Worm (Caenorhabditis elegans): Measurements from ENCODE around the gene B0507.9.

The B0507.9 gene

ce11 chrV:8796889-8797288, 31.1 kb upstream of the B0507.9 start (continued):
- TF ChIP-seq lin-32 (GFP tag; optimal IDR thresholded peaks at IDR 0.05) (no peak), pha-4 (tag; optimal IDR thresholded peaks at IDR 0.05) (peak; percentile 46), drap-1 (GFP tag; optimal IDR thresholded peaks at IDR 0.05) (no peak), ham-2 (GFP tag; optimal IDR thresholded peaks at IDR 0.05) (no peak), mls-2 (tag; optimal IDR thresholded peaks at IDR 0.05) (peak; percentile 71), ceh-83 (GFP tag; optimal IDR thresholded peaks at IDR 0.05) (no peak)

ce11 chrV:8796246-8796645, 30.4 kb upstream of the B0507.9 start:
- TF ChIP-seq pha-4 (tag; optimal IDR thresholded peaks at IDR 0.05) (no peak), ham-2 (GFP tag; optimal IDR thresholded peaks at IDR 0.05) (peak; percentile 81), ceh-83 (GFP tag; optimal IDR thresholded peaks at IDR 0.05) (no peak)

- TF ChIP-seq ham-2 (GFP tag; optimal IDR thresholded peaks at IDR 0.05) (no peak), nhr-237 (tag; optimal IDR thresholded peaks at IDR 0.05) (no peak), unc-39 (tag; optimal IDR thresholded peaks at IDR 0.05) (no peak)
Measured at ce11 chrV:8795499-8795898, 29.7 kb upstream of the B0507.9 start.

ce11 chrV:8792814-8793213, 27.0 kb upstream of the B0507.9 start:
- no peak for TF ChIP-seq elt-1 (tag; optimal IDR thresholded peaks at IDR 0.05; ENCODE audit: borderline replicate concordance, insufficient read depth)
- no peak for TF ChIP-seq unc-39 (tag; optimal IDR thresholded peaks at IDR 0.05)
- no peak for TF ChIP-seq ceh-83 (GFP tag; optimal IDR thresholded peaks at IDR 0.05)
- TF ChIP-seq hlh-1 (tag; optimal IDR thresholded peaks at IDR 0.05), result no peak
- no peak for TF ChIP-seq mep-1 (tag; optimal IDR thresholded peaks at IDR 0.05)
- no peak for TF ChIP-seq mls-2 (tag; optimal IDR thresholded peaks at IDR 0.05)
- TF ChIP-seq unc-120 (tag; optimal IDR thresholded peaks at IDR 0.05; ENCODE audit: poor library complexity, severe bottlenecking), result no peak
- no peak for TF ChIP-seq snpc-4 (tag; optimal IDR thresholded peaks at IDR 0.05)
- TF ChIP-seq elt-3 (tag; optimal IDR thresholded peaks at IDR 0.05), result no peak
- TF ChIP-seq ztf-11 (tag; optimal IDR thresholded peaks at IDR 0.05), result no peak
- TF ChIP-seq bed-3 (GFP tag; optimal IDR thresholded peaks at IDR 0.05), result no peak
- TF ChIP-seq M03D4.4 (tag; optimal IDR thresholded peaks at IDR 0.05), result no peak
- no peak for TF ChIP-seq nhr-237 (tag; optimal IDR thresholded peaks at IDR 0.05)
- TF ChIP-seq zip-8 (tag; optimal IDR thresholded peaks at IDR 0.05), result no peak
- no peak for TF ChIP-seq lsy-2 (tag; optimal IDR thresholded peaks at IDR 0.05)
- no peak for TF ChIP-seq sptf-1 (tag; optimal IDR thresholded peaks at IDR 0.05)
- TF ChIP-seq ham-2 (GFP tag; optimal IDR thresholded peaks at IDR 0.05), result no peak
- TF ChIP-seq ces-1 (GFP tag; optimal IDR thresholded peaks at IDR 0.05), result no peak

ce11 chrV:8789345-8789744, 23.5 kb upstream of the B0507.9 start:
- TF ChIP-seq zip-8 (tag; optimal IDR thresholded peaks at IDR 0.05) (no peak), tbx-8 (GFP tag; optimal IDR thresholded peaks at IDR 0.05) (no peak), lsy-2 (tag; optimal IDR thresholded peaks at IDR 0.05) (no peak), unc-120 (tag; optimal IDR thresholded peaks at IDR 0.05; ENCODE audit: poor library complexity, severe bottlenecking) (no peak), sem-2 (GFP tag; optimal IDR thresholded peaks at IDR 0.05) (no peak), bed-3 (GFP tag; optimal IDR thresholded peaks at IDR 0.05) (no peak), elt-3 (tag; optimal IDR thresholded peaks at IDR 0.05) (no peak), nhr-2 (tag; optimal IDR thresholded peaks at IDR 0.05) (no peak), unc-62 (GFP tag; optimal IDR thresholded peaks at IDR 0.05) (no peak), nhr-237 (tag; optimal IDR thresholded peaks at IDR 0.05) (no peak), nhr-28 (tag; optimal IDR thresholded peaks at IDR 0.05) (no peak), M03D4.4 (tag; optimal IDR thresholded peaks at IDR 0.05) (no peak), sptf-1 (tag; optimal IDR thresholded peaks at IDR 0.05) (no peak), elt-1 (tag; optimal IDR thresholded peaks at IDR 0.05; ENCODE audit: borderline replicate concordance, insufficient read depth) (no peak), cnd-1 (tag; optimal IDR thresholded peaks at IDR 0.05) (no peak), pha-4 (tag; optimal IDR thresholded peaks at IDR 0.05) (no peak), ceh-83 (GFP tag; optimal IDR thresholded peaks at IDR 0.05) (no peak), snpc-4 (tag; optimal IDR thresholded peaks at IDR 0.05) (no peak), nhr-76 (tag; optimal IDR thresholded peaks at IDR 0.05) (no peak), flh-1 (GFP tag; optimal IDR thresholded peaks at IDR 0.05) (no peak)

ce11 chrV:8786245-8786644, 20.4 kb upstream of the B0507.9 start, which contains the start of gene sup-37:
Gene sup-37 (plus strand): TSS chrV:8786545.
- TF ChIP-seq nhr-76 (tag; optimal IDR thresholded peaks at IDR 0.05) (no peak), hlh-1 (tag; optimal IDR thresholded peaks at IDR 0.05) (no peak), nhr-2 (tag; optimal IDR thresholded peaks at IDR 0.05) (no peak), flh-1 (GFP tag; optimal IDR thresholded peaks at IDR 0.05) (no peak), ztf-11 (tag; optimal IDR thresholded peaks at IDR 0.05) (no peak), sptf-1 (tag; optimal IDR thresholded peaks at IDR 0.05) (no peak), nhr-28 (tag; optimal IDR thresholded peaks at IDR 0.05) (no peak), M03D4.4 (tag; optimal IDR thresholded peaks at IDR 0.05) (no peak), elt-3 (tag; optimal IDR thresholded peaks at IDR 0.05) (no peak), lin-32 (GFP tag; optimal IDR thresholded peaks at IDR 0.05) (no peak), lsy-2 (tag; optimal IDR thresholded peaks at IDR 0.05) (no peak), lin-13 (tag; optimal IDR thresholded peaks at IDR 0.05) (no peak), ces-1 (GFP tag; optimal IDR thresholded peaks at IDR 0.05) (no peak), unc-62 (GFP tag; optimal IDR thresholded peaks at IDR 0.05) (no peak), blmp-1 (tag; optimal IDR thresholded peaks at IDR 0.05) (no peak), ham-2 (GFP tag; optimal IDR thresholded peaks at IDR 0.05) (no peak), unc-39 (tag; optimal IDR thresholded peaks at IDR 0.05) (no peak), mep-1 (tag; optimal IDR thresholded peaks at IDR 0.05) (no peak)
